Worm (Caenorhabditis elegans) whole organism, midembryonic: ENCODE data around the gene txt-19.
"Not testable (repeated sequence)": the region's sequence is repeated elsewhere in the genome, so short reads cannot be mapped to it uniquely, and the experiment has no call there.

Experiments used
- cog-1 ChIP-seq: sonication (generic microtip); optimal IDR thresholded peaks from 2 replicates; lab custom pipeline; 2016; ENCODE audit warnings: missing genetic modification characterization, missing compliant biosample characterization
- flt-1 ChIP-seq: fragments of 200-800 bp; sonication (Bioruptor generic); IDR thresholded peaks from 2 replicates; pipeline ENCODE4 v1.3.6; 2022; ENCODE audit warnings: missing genetic modification characterization, missing compliant biosample characterization
- klf-2 ChIP-seq: fragments of 200-800 bp; sonication (Bioruptor generic); conservative IDR thresholded peaks from 2 replicates; pipeline ENCODE4 v1.3.6; 2022; ENCODE audit warnings: missing genetic modification reagents, missing genetic modification characterization, missing compliant biosample characterization
- ref-1 ChIP-seq: fragments of 200-800 bp; sonication (Bioruptor generic); conservative IDR thresholded peaks from 2 replicates; pipeline ENCODE4 v1.3.6; 2022; ENCODE audit warnings: missing genetic modification reagents, missing genetic modification characterization, missing compliant biosample characterization
- ztf-29 ChIP-seq: fragments of 200-800 bp; sonication (Bioruptor generic); IDR thresholded peaks from 2 replicates; pipeline ENCODE4 v1.3.6; 2022; ENCODE audit warnings: missing genetic modification reagents, missing genetic modification characterization, missing compliant biosample characterization

ce11 chrIV:12875260-12875659, 29.6 kb downstream of the txt-19 start, which contains the start of gene ZK896.1:
- TF ChIP-seq flt-1 (GFP tag; lab: Robert Waterston, UW); cog-1 (tag; lab: Kevin White, UChicago); klf-2 (GFP tag; lab: Robert Waterston, UW); ref-1 (GFP tag; lab: Robert Waterston, UW); ztf-29 (GFP tag; lab: Robert Waterston, UW): not testable (repeated sequence)
